Worm (Caenorhabditis elegans) whole organism, L1 larva: ENCODE data around the gene git-1.
A peak's percentile ranks its signal among the peaks of the same experiment; 100 is the strongest.

ENCODE experiments used
- C04F5.9 ChIP-seq: sonication (generic microtip); optimal IDR thresholded peaks from 2 replicates; lab custom pipeline; 2016; ENCODE audit warnings: missing genetic modification characterization, missing compliant biosample characterization
- Y116A8C.19 ChIP-seq: sonication (generic microtip); optimal IDR thresholded peaks from 2 replicates; lab custom pipeline; 2016; ENCODE audit warnings: missing compliant biosample characterization, missing genetic modification characterization, borderline replicate concordance
- aly-2 ChIP-seq: fragments of 150-350 bp; optimal IDR thresholded peaks from 2 replicates; lab custom pipeline; 2014; ENCODE audit warnings: missing biosample characterization, missing genetic modification characterization
- ama-1 ChIP-seq: fragments of 150-350 bp; optimal IDR thresholded peaks from 2 replicates; lab custom pipeline; 2014
- blmp-1 ChIP-seq: fragments of 150-350 bp; optimal IDR thresholded peaks from 2 replicates; lab custom pipeline; 2014; ENCODE audit warnings: missing biosample characterization, missing genetic modification characterization
- ceh-8 ChIP-seq: fragments of 200-800 bp; sonication (Bioruptor generic); optimal IDR thresholded peaks from 2 replicates; lab custom pipeline; 2018; ENCODE audit warnings: mild to moderate bottlenecking, missing genetic modification characterization, moderate library complexity, missing compliant biosample characterization
- ceh-88 ChIP-seq: fragments of 200-800 bp; sonication (Bioruptor generic); IDR thresholded peaks from 2 replicates; pipeline ENCODE4 v1.3.6; 2022; ENCODE audit warnings: missing genetic modification characterization, missing compliant biosample characterization
- ceh-90 ChIP-seq: sonication (generic microtip); optimal IDR thresholded peaks from 2 replicates; lab custom pipeline; 2016; ENCODE audit warnings: missing genetic modification characterization, missing compliant biosample characterization
- ces-1 ChIP-seq: fragments of 150-350 bp; optimal IDR thresholded peaks from 2 replicates; lab custom pipeline; 2014; ENCODE audit warnings: missing biosample characterization, missing genetic modification reagents, missing genetic modification characterization
- dsc-1 ChIP-seq: sonication (generic microtip); optimal IDR thresholded peaks from 2 replicates; lab custom pipeline; 2016; ENCODE audit warnings: mild to moderate bottlenecking, missing genetic modification characterization, missing compliant biosample characterization
- efl-1 ChIP-seq, 4 experiments: fragments of 150-350 bp; optimal IDR thresholded peaks in 3 of 4; peaks in 1 of 4; 1 replicate in 1 of 4; 2 replicates in 3 of 4; lab custom pipeline; 2014; ENCODE audit warnings: missing biosample characterization in 2 of 4, missing genetic modification characterization in 2 of 4, missing genetic modification reagents in 2 of 4
- elt-2 ChIP-seq: sonication (generic microtip); optimal IDR thresholded peaks from 2 replicates; lab custom pipeline; 2016; ENCODE audit warnings: missing genetic modification characterization, mild to moderate bottlenecking, inconsistent platforms, missing compliant biosample characterization, missing genetic modification reagents
- elt-3 ChIP-seq, 6 experiments: fragments of 150-350 bp in 1 of 6; sonication (generic microtip); optimal IDR thresholded peaks; 2 replicates each; lab custom pipeline; 2017 to 2018; ENCODE audit warnings: missing biosample characterization in 6 of 6, missing genetic modification characterization in 6 of 6, inconsistent platforms in 1 of 6
- hlh-17 ChIP-seq: fragments of 200-800 bp; sonication (Bioruptor generic); optimal IDR thresholded peaks from 2 replicates; lab custom pipeline; 2018; ENCODE audit warnings: missing genetic modification characterization, mild to moderate bottlenecking, missing compliant biosample characterization, moderate library complexity, borderline replicate concordance
- hlh-4 ChIP-seq: sonication (generic microtip); optimal IDR thresholded peaks from 2 replicates; lab custom pipeline; 2016; ENCODE audit warnings: mild to moderate bottlenecking, missing genetic modification characterization, missing compliant biosample characterization
- hpl-2 ChIP-seq: fragments of 150-350 bp; optimal IDR thresholded peaks from 2 replicates; lab custom pipeline; 2014; ENCODE audit warnings: missing biosample characterization, missing genetic modification reagents, missing genetic modification characterization
- isw-1 ChIP-seq: fragments of 200-800 bp; sonication (Bioruptor generic); IDR thresholded peaks from 2 replicates; pipeline ENCODE4 v1.3.6; 2022; ENCODE audit warnings: missing genetic modification characterization, missing compliant biosample characterization
- lin-15B ChIP-seq: fragments of 150-350 bp; sonication (generic microtip); optimal IDR thresholded peaks from 3 replicates; lab custom pipeline; 2014; ENCODE audit warnings: missing biosample characterization, missing genetic modification characterization
- lin-35 ChIP-seq, 2 experiments: fragments of 150-350 bp; optimal IDR thresholded peaks; 2 replicates each; lab custom pipeline; 2014; ENCODE audit warnings: missing biosample characterization in 2 of 2, missing genetic modification characterization in 2 of 2, missing genetic modification reagents in 2 of 2
- lin-39 ChIP-seq: fragments of 150-350 bp; optimal IDR thresholded peaks from 2 replicates; lab custom pipeline; 2014; ENCODE audit warnings: missing biosample characterization, missing genetic modification reagents, missing genetic modification characterization
- lir-3 ChIP-seq: sonication (generic microtip); optimal IDR thresholded peaks from 2 replicates; lab custom pipeline; 2016; ENCODE audit warnings: mild to moderate bottlenecking, missing genetic modification characterization, moderate library complexity, missing compliant biosample characterization; ENCODE audit not compliant: poor library complexity
- lsy-2 ChIP-seq, 2 experiments: fragments of 150-350 bp; optimal IDR thresholded peaks; 2 replicates each; lab custom pipeline; 2014; ENCODE audit warnings: missing biosample characterization in 2 of 2, missing genetic modification characterization in 2 of 2
- mdl-1 ChIP-seq, 2 experiments: fragments of 150-350 bp; optimal IDR thresholded peaks; 2 replicates each; lab custom pipeline; 2014 to 2017; ENCODE audit warnings: missing biosample characterization in 2 of 2, missing genetic modification characterization in 2 of 2, inconsistent platforms in 1 of 2
- mef-2 ChIP-seq: fragments of 150-350 bp; optimal IDR thresholded peaks from 2 replicates; lab custom pipeline; 2014; ENCODE audit warnings: missing biosample characterization, missing genetic modification characterization
- mep-1 ChIP-seq: fragments of 150-350 bp; optimal IDR thresholded peaks from 2 replicates; lab custom pipeline; 2014; ENCODE audit warnings: missing biosample characterization, missing genetic modification characterization
- nhr-11 ChIP-seq: fragments of 150-350 bp; optimal IDR thresholded peaks from 2 replicates; lab custom pipeline; 2014; ENCODE audit warnings: missing biosample characterization, missing genetic modification characterization
- nhr-47 ChIP-seq: sonication (generic microtip); optimal IDR thresholded peaks from 2 replicates; lab custom pipeline; 2016; ENCODE audit warnings: mild to moderate bottlenecking, missing genetic modification characterization, moderate library complexity, missing compliant biosample characterization
- nhr-76 ChIP-seq: sonication (generic microtip); optimal IDR thresholded peaks from 2 replicates; lab custom pipeline; 2017; ENCODE audit warnings: missing biosample characterization, missing genetic modification characterization
- nhr-84 ChIP-seq: sonication (generic microtip); optimal IDR thresholded peaks from 2 replicates; lab custom pipeline; 2017; ENCODE audit warnings: missing biosample characterization, missing genetic modification characterization
- nhr-85 ChIP-seq: sonication (generic microtip); peaks from one replicate; lab custom pipeline; 2016; ENCODE audit warnings: missing genetic modification characterization, inconsistent platforms, missing compliant biosample characterization
- nhr-90 ChIP-seq: sonication (generic microtip); optimal IDR thresholded peaks from 2 replicates; lab custom pipeline; 2016; ENCODE audit warnings: mild to moderate bottlenecking, missing genetic modification characterization, missing compliant biosample characterization; ENCODE audit not compliant: poor library complexity
- pag-3 ChIP-seq: sonication (generic microtip); optimal IDR thresholded peaks from 2 replicates; lab custom pipeline; 2017; ENCODE audit warnings: missing genetic modification characterization, mild to moderate bottlenecking, missing compliant biosample characterization, antibody characterized with exemption, borderline replicate concordance; ENCODE audit not compliant: insufficient read depth
- pax-3 ChIP-seq: fragments of 200-800 bp; sonication (Bioruptor generic); optimal IDR thresholded peaks from 2 replicates; lab custom pipeline; 2018; ENCODE audit warnings: mild to moderate bottlenecking, missing genetic modification characterization, moderate library complexity, missing compliant biosample characterization
- pqm-1 ChIP-seq: sonication (generic microtip); optimal IDR thresholded peaks from 3 replicates; lab custom pipeline; 2017; ENCODE audit warnings: missing biosample characterization, missing genetic modification characterization
- rnt-1 ChIP-seq: sonication (generic microtip); optimal IDR thresholded peaks from 2 replicates; lab custom pipeline; 2016; ENCODE audit warnings: mild to moderate bottlenecking, missing genetic modification characterization, moderate library complexity, missing compliant biosample characterization
- sox-4 ChIP-seq: sonication (generic microtip); optimal IDR thresholded peaks from 2 replicates; lab custom pipeline; 2016; ENCODE audit warnings: missing genetic modification characterization, missing compliant biosample characterization
- sptf-1 ChIP-seq: fragments of 150-350 bp; optimal IDR thresholded peaks from 2 replicates; lab custom pipeline; 2014; ENCODE audit warnings: missing biosample characterization, missing genetic modification characterization
- sup-37 ChIP-seq: fragments of 200-800 bp; sonication (Bioruptor generic); optimal IDR thresholded peaks from 2 replicates; lab custom pipeline; 2018; ENCODE audit warnings: mild to moderate bottlenecking, missing genetic modification characterization, missing compliant biosample characterization
- swsn-7 ChIP-seq: sonication (generic microtip); optimal IDR thresholded peaks from 2 replicates; lab custom pipeline; 2016; ENCODE audit warnings: missing genetic modification characterization, missing compliant biosample characterization
- tbx-2 ChIP-seq: sonication (generic microtip); optimal IDR thresholded peaks from 2 replicates; lab custom pipeline; 2016; ENCODE audit warnings: missing genetic modification characterization, missing compliant biosample characterization
- tlp-1 ChIP-seq: fragments of 150-350 bp; optimal IDR thresholded peaks from 2 replicates; lab custom pipeline; 2014; ENCODE audit warnings: missing biosample characterization, missing genetic modification characterization
- unc-130 ChIP-seq: fragments of 150-350 bp; optimal IDR thresholded peaks from 2 replicates; lab custom pipeline; 2017; ENCODE audit warnings: missing biosample characterization, missing genetic modification characterization, inconsistent platforms
- unc-62 ChIP-seq: fragments of 150-350 bp; optimal IDR thresholded peaks from 2 replicates; lab custom pipeline; 2014; ENCODE audit warnings: missing biosample characterization, missing genetic modification reagents, missing genetic modification characterization
- unc-98 ChIP-seq: fragments of 200-800 bp; sonication (Bioruptor generic); IDR thresholded peaks from 2 replicates; pipeline ENCODE4 v1.3.6; 2022; ENCODE audit warnings: missing genetic modification characterization, missing compliant biosample characterization
- vab-15 ChIP-seq: sonication (generic microtip); optimal IDR thresholded peaks from 2 replicates; lab custom pipeline; 2017; ENCODE audit warnings: missing genotype, mild to moderate bottlenecking, missing genetic modification characterization, missing compliant biosample characterization
- ztf-11 ChIP-seq, 2 experiments: sonication (generic microtip); optimal IDR thresholded peaks; 2 replicates each; lab custom pipeline; 2016 to 2017; ENCODE audit warnings: missing genetic modification characterization in 2 of 2, missing biosample characterization in 1 of 2, missing compliant biosample characterization in 1 of 2

The git-1 gene

ce11 chrX:10576410-10576809 lies 51.7 kb downstream of the git-1 start (continued):
- no peak for TF ChIP-seq unc-62 (GFP tag; lab: Kevin White, UChicago)
- TF ChIP-seq elt-3 (tag; optimal IDR thresholded peaks at IDR 0.05; lab: Kevin White, UChicago) = peak in 2 of 6 experiments; percentile 60 to 70
- TF ChIP-seq vab-15 (tag; lab: Kevin White, UChicago) = peak; percentile 52
- TF ChIP-seq rnt-1 (tag; lab: Kevin White, UChicago) = no peak
- TF ChIP-seq ceh-90 (tag; lab: Kevin White, UChicago) = no peak
- no peak for TF ChIP-seq sup-37
- TF ChIP-seq nhr-76 (tag; lab: Kevin White, UChicago) = no peak
- peak; percentile 16 for TF ChIP-seq pag-3 (tag; lab: Kevin White, UChicago)
- no peak for TF ChIP-seq nhr-11 (tag; lab: Kevin White, UChicago)
- TF ChIP-seq nhr-90 = peak; percentile 36
- TF ChIP-seq C04F5.9 (tag; lab: Kevin White, UChicago) = no peak
- TF ChIP-seq lin-39 (tag; lab: Kevin White, UChicago) = no peak
- peak; percentile 41 for TF ChIP-seq lin-15B (tag; lab: Kevin White, UChicago)
- TF ChIP-seq hlh-4 (tag; lab: Kevin White, UChicago) = no peak
- peak in 1 of 2 experiments; percentile 12 for TF ChIP-seq mdl-1 (tag; optimal IDR thresholded peaks at IDR 0.05; lab: Kevin White, UChicago)
- no peak for TF ChIP-seq aly-2 (tag; lab: Kevin White, UChicago)
- no peak for TF ChIP-seq Y116A8C.19
- peak; percentile 21; the same call in 1 of the 2 replicates for TF ChIP-seq isw-1 (GFP tag; lab: Robert Waterston, UW)
- TF ChIP-seq blmp-1 (tag; lab: Kevin White, UChicago) = peak; percentile 63
- peak; percentile 55 for TF ChIP-seq hpl-2 (GFP tag; lab: Kevin White, UChicago)
- TF ChIP-seq lsy-2 (tag; optimal IDR thresholded peaks at IDR 0.05; lab: Kevin White, UChicago) = peak; percentile 50 to 81
- no peak for TF ChIP-seq nhr-84
- TF ChIP-seq tlp-1 = no peak
- no peak for TF ChIP-seq pax-3 (tag; lab: Kevin White, UChicago)
- no peak for TF ChIP-seq ces-1
- TF ChIP-seq mef-2 (tag; lab: Kevin White, UChicago) = no peak
- TF ChIP-seq hlh-17 = no peak
- peak; percentile 48 for TF ChIP-seq swsn-7
- peak; percentile 59 for TF ChIP-seq nhr-47 (tag; lab: Kevin White, UChicago)
- no peak for TF ChIP-seq tbx-2
- TF ChIP-seq unc-98 (GFP tag; lab: Robert Waterston, UW) = no peak
- no peak for TF ChIP-seq unc-130 (tag; lab: Kevin White, UChicago)
- TF ChIP-seq nhr-85 (tag; lab: Kevin White, UChicago) = peak; percentile 47
- peak in 1 of 2 experiments; percentile 69 for TF ChIP-seq efl-1 (optimal IDR thresholded peaks at IDR 0.05; lab: Kevin White, UChicago)
- TF ChIP-seq efl-1 (GFP tag; optimal IDR thresholded peaks at IDR 0.05 in 1 of 2; lab: Kevin White, UChicago) = peak; percentile 51 to 91
- no peak for TF ChIP-seq sox-4
- TF ChIP-seq ceh-8 = no peak
- no peak for TF ChIP-seq elt-2 (tag; lab: Kevin White, UChicago)
- no peak for TF ChIP-seq dsc-1 (tag; lab: Kevin White, UChicago)
- TF ChIP-seq lin-35 (GFP tag; optimal IDR thresholded peaks at IDR 0.05; lab: Kevin White, UChicago) = peak; percentile 36 to 78
- no peak for TF ChIP-seq pqm-1 (tag; lab: Kevin White, UChicago)
- TF ChIP-seq ceh-88 (GFP tag; lab: Robert Waterston, UW) = no peak
- TF ChIP-seq ama-1 (lab: Kevin White, UChicago) = no peak
- TF ChIP-seq sptf-1 (tag; lab: Kevin White, UChicago) = no peak
- peak; percentile 46 for TF ChIP-seq mep-1 (tag; lab: Kevin White, UChicago)
- TF ChIP-seq lir-3 (tag; lab: Kevin White, UChicago) = no peak
- TF ChIP-seq ztf-11 (tag; optimal IDR thresholded peaks at IDR 0.05; lab: Kevin White, UChicago) = no peak
